Fruit fly (Drosophila melanogaster): ENCODE measurements around the gene CG13243.

The CG13243 gene

dm6 chr2L:15852292-15852691 lies at the start of gene CG13243:
Gene CG13243 (plus strand): TSS chr2L:15852592.
- no peak for TF ChIP-seq CG17801 (GFP tag; optimal IDR thresholded peaks at IDR 0.05; ENCODE audit: partially characterized antibody)

dm6 chr2L:15812041-15812440 lies 40.4 kb upstream of the CG13243 start, which contains the start of gene CG42876:
Gene CG42876 (minus strand): TSS chr2L:15812141.
- TF ChIP-seq CG17801 (GFP tag; optimal IDR thresholded peaks at IDR 0.05; ENCODE audit: partially characterized antibody), result no peak

- TF ChIP-seq CG17801 (GFP tag; optimal IDR thresholded peaks at IDR 0.05; ENCODE audit: partially characterized antibody), result no peak
Observed at dm6 chr2L:15835558-15835957, 16.8 kb upstream of the CG13243 start, which contains the start of gene CG18518. Gene CG18518 (minus strand): TSS chr2L:15835658.

DNA sequence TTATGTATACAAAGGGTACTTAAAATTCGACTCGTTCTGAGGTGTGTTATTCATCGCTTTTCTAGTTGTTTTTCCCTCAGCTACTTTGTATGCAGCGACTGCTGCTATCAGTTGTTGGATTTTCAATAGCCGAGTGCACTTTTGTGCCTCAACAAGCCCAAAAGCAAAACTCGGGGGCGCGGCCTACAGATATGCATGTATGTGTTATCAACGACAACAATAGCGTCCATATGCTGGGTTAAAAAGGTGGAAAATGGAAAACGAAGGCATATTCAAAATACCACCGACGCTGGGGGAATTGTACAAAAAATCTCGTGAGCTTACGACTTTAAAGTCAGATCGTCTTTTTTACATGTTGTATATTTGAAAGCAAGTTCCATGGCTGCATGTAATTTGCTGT lies 5.8 kb upstream of the CG13243 start:
- TF ChIP-seq CG17801 (GFP tag; optimal IDR thresholded peaks at IDR 0.05; ENCODE audit: partially characterized antibody), result no peak

DNA sequence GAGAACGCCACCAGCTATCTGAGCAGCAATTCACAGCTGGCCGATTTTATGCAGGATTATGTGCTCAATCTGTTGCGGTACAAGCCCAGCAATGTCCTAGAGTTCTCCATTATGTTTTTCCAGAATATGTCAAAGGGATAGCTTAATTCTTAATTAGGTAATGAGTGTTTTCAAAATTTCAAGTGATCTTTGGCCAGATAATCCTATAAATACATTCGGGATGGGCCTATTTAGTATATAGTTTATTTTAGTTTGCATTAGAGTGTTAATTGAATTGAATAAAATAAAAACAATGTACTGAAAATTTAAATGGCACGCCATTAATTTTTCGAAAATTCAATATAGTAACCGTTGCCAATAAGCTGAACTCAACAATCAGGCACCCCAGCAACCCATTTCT lies 1.4 kb downstream of the CG13243 start, which contains the start of gene Tektin-A:
Tektin-A (plus strand) TSS at position 301 of the 400 bp plus-strand sequence.
- TF ChIP-seq CG17801 (GFP tag; optimal IDR thresholded peaks at IDR 0.05; ENCODE audit: partially characterized antibody), result no peak

DNA sequence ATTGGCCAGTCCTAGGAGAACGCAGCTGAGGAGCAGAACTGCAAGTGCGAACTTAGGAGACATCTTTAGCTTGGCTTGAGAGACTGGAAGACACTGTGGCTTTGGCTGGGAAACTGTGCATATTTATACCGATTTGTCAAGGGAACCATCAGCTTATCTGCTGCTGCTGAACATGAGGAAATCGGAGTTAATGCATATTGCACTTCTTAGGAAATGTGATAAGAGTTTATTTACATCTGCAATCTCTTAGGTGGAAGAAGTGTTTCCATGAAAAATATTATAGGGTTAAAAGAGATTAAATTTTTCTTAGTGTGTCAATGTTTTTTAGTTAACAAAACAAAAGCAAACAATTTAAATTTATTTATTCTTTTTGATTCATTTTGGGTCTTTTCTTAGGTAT lies 13.0 kb downstream of the CG13243 start, which contains the start of gene CG42792:
CG42792 (minus strand) TSS at position 101 of the 400 bp plus-strand sequence.
- TF ChIP-seq CG17801 (GFP tag; optimal IDR thresholded peaks at IDR 0.05; ENCODE audit: partially characterized antibody), result no peak

DNA sequence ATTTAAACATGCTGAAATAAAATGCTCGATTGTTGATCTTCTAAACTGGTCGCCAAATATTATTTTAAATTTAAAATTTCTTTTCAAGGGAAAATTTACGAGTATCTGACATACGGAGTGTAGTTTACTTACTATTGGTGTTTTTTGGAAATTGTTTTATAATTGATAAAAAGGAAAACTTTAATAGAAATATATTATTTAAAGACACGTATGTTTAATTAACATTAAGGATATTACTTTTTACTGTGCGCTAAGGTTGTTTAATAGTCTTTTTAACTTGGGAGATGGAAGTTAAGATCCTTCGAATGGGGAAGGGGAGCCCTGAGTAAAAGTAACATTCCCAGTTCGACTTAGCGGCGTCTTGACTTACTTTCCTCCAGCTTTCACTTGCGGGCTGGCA lies 27.7 kb downstream of the CG13243 start, which contains the start of gene CG7653:
CG7653 (minus strand) TSS at position 101 of the 400 bp plus-strand sequence.
- no peak for TF ChIP-seq CG17801 (GFP tag; optimal IDR thresholded peaks at IDR 0.05; ENCODE audit: partially characterized antibody)

- no peak for TF ChIP-seq CG17801 (GFP tag; optimal IDR thresholded peaks at IDR 0.05; ENCODE audit: partially characterized antibody)
Observed at dm6 chr2L:15883090-15883489, 30.7 kb downstream of the CG13243 start, which contains the start of gene CG44475. Gene CG44475 (minus strand): TSS chr2L:15883190.

- TF ChIP-seq CG17801 (GFP tag; optimal IDR thresholded peaks at IDR 0.05; ENCODE audit: partially characterized antibody), result no peak
Observed at dm6 chr2L:15886187-15886586, 33.8 kb downstream of the CG13243 start.

DNA sequence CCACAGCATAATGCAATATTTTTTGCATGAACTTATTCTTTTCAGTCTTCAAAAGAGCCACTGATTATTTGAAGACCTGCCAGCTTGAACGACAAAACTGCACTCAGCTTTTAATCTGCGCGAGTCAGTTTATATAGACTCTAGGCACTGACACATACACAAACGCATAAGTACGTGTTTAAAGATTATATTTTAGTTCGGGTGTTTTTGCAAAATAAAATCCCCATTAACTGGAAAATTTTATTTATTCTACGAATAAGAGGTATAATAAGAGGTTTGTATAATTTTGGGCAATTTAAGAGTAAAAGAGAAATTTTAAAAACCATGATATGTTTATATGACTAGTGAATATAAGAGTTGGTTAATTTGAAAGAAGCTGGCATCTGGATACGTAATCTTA lies 41.3 kb downstream of the CG13243 start, which contains the start of gene Tep1:
Tep1 (minus strand) TSS at position 101 of the 400 bp plus-strand sequence.
- TF ChIP-seq CG17801 (GFP tag; optimal IDR thresholded peaks at IDR 0.05; ENCODE audit: partially characterized antibody), result no peak

DNA sequence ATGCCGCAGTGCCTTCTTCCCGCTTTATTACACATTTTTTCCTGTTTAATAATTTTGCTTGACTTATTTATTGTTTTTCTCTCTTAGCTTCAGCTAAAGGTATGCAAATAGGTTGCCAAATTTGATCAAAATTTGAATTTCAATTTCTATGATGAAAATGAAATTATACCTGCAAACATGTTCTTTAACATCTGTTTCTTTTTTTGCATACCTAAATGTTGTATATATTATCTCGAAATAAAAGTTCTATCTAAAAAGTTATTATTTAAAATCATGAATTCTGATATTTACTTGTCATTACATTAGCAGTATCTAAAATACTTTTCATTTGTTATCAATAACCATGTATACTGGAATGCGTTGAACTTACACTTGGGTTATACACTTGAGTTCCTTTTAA lies 42.8 kb downstream of the CG13243 start, which contains the start of gene CG31735:
CG31735 (plus strand) TSS at position 301 of the 400 bp plus-strand sequence.
- no peak for TF ChIP-seq CG17801 (GFP tag; optimal IDR thresholded peaks at IDR 0.05; ENCODE audit: partially characterized antibody)

DNA sequence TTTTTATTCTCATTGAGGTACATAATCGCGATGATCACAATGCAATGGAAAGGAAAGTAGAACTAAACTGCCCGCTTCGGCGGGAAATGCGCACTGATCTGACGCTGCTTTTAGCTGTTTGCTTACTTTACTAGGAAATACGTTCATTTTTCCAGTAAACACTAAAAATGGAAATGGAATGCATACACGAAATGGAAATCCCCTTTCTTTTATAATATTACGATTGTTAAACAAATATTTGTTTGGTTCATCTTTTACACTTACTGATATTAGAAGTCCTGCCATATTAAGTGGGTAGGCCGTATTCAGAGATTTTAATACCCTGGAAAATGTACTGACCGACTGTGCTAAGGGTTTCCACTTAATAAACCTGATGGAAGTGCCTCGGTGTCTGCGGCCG lies 48.0 kb downstream of the CG13243 start, which contains the start of gene CG31823:
CG31823 (minus strand) TSS at position 101 of the 400 bp plus-strand sequence.
- no peak for TF ChIP-seq CG17801 (GFP tag; optimal IDR thresholded peaks at IDR 0.05; ENCODE audit: partially characterized antibody)

DNA sequence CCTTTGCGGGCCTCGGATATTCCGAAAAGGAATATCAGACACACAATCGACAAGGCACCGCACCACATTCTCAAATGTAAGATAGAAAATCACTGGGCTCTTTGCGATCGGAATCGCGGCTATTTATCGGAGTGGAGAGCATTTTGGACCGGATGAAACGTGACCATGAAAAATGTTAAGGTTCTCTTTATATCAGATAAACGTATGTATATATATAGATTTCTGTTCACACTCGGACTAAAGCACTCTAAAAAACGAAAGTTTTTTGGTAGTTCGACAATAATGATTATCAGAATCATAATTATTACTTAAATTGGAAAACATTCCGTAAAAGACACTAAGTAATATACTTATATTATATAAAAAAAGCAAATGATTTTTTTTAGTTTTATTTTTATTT lies 49.9 kb downstream of the CG13243 start, which contains the start of gene CG31821:
CG31821 (minus strand) TSS at position 101 of the 400 bp plus-strand sequence.
- no peak for TF ChIP-seq CG17801 (GFP tag; optimal IDR thresholded peaks at IDR 0.05; ENCODE audit: partially characterized antibody)
